Worm (Caenorhabditis elegans) whole organism, young adult: ENCODE data around the gene fkb-3.

ENCODE experiments used
- B0035.1 ChIP-seq: sonication (generic microtip); optimal IDR thresholded peaks from 2 replicates; lab custom pipeline; 2016; ENCODE audit warnings: missing genetic modification characterization, mild to moderate bottlenecking, missing compliant biosample characterization, missing genotype, missing genetic modification reagents
- B0261.1 ChIP-seq: sonication (generic microtip); optimal IDR thresholded peaks from 2 replicates; lab custom pipeline; 2016; ENCODE audit warnings: mild to moderate bottlenecking, missing genetic modification characterization, moderate library complexity, missing compliant biosample characterization
- D2030.7 ChIP-seq: fragments of 200-800 bp; sonication (Bioruptor generic); IDR thresholded peaks from 2 replicates; pipeline ENCODE4 v1.3.6; 2022; ENCODE audit warnings: missing genetic modification reagents, missing genetic modification characterization, missing compliant biosample characterization
- F10E7.11 ChIP-seq: sonication (generic microtip); optimal IDR thresholded peaks from 2 replicates; lab custom pipeline; 2017; ENCODE audit warnings: mild to moderate bottlenecking, missing genetic modification characterization, moderate library complexity, missing compliant biosample characterization
- T07F8.4 ChIP-seq: sonication (generic microtip); optimal IDR thresholded peaks from 2 replicates; lab custom pipeline; 2016; ENCODE audit warnings: mild to moderate bottlenecking, missing genetic modification characterization, moderate library complexity, missing compliant biosample characterization
- ceh-79 ChIP-seq: sonication (generic microtip); optimal IDR thresholded peaks from 2 replicates; lab custom pipeline; 2017; ENCODE audit warnings: mild to moderate bottlenecking, missing genetic modification characterization, missing compliant biosample characterization
- efl-1 ChIP-seq: fragments of 150-350 bp; optimal IDR thresholded peaks from 2 replicates; lab custom pipeline; 2014; ENCODE audit warnings: missing biosample characterization, missing genetic modification reagents, missing genetic modification characterization
- hlh-12 ChIP-seq: sonication (generic microtip); optimal IDR thresholded peaks from 2 replicates; lab custom pipeline; 2016; ENCODE audit warnings: missing genetic modification characterization, missing compliant biosample characterization
- hlh-26 ChIP-seq: fragments of 200-800 bp; sonication (Bioruptor generic); conservative IDR thresholded peaks from 2 replicates; pipeline ENCODE4 v1.3.6; 2022; ENCODE audit warnings: missing genetic modification reagents, missing genetic modification characterization, missing compliant biosample characterization
- nhr-27 ChIP-seq: fragments of 200-800 bp; sonication (Bioruptor generic); optimal IDR thresholded peaks from 2 replicates; lab custom pipeline; 2018; ENCODE audit warnings: mild to moderate bottlenecking, missing genetic modification characterization, moderate library complexity, missing compliant biosample characterization
- nhr-90 ChIP-seq: sonication (generic microtip); optimal IDR thresholded peaks from 2 replicates; lab custom pipeline; 2016; ENCODE audit warnings: missing genotype, mild to moderate bottlenecking, missing genetic modification characterization, missing compliant biosample characterization
- rec-8 ChIP-seq, 2 experiments: sonication (generic microtip); optimal IDR thresholded peaks; 2 replicates each; lab custom pipeline; 2016; ENCODE audit warnings: mild to moderate bottlenecking in 2 of 2, missing genetic modification characterization in 2 of 2, missing genetic modification reagents in 2 of 2, missing genotype in 2 of 2, missing biosample characterization in 1 of 2, missing compliant biosample characterization in 1 of 2, moderate library complexity in 1 of 2
- sdz-38 ChIP-seq: sonication (generic microtip); optimal IDR thresholded peaks from 2 replicates; lab custom pipeline; 2016; ENCODE audit warnings: missing genotype, missing genetic modification characterization, missing compliant biosample characterization
- snpc-1.3 ChIP-seq: sonication (generic microtip); optimal IDR thresholded peaks from 2 replicates; lab custom pipeline; 2017; ENCODE audit warnings: missing genetic modification characterization, mild to moderate bottlenecking, missing compliant biosample characterization, antibody characterized with exemption, moderate library complexity, missing genotype, missing genetic modification reagents; ENCODE audit not compliant: insufficient read depth
- ztf-26 ChIP-seq: sonication (generic microtip); optimal IDR thresholded peaks from 2 replicates; lab custom pipeline; 2017; ENCODE audit warnings: missing genetic modification characterization, missing compliant biosample characterization
- ztf-28 ChIP-seq: fragments of 200-800 bp; sonication (Bioruptor generic); IDR thresholded peaks from 2 replicates; pipeline ENCODE4 v1.3.6; 2022; ENCODE audit warnings: missing genetic modification reagents, missing genetic modification characterization, missing compliant biosample characterization

Gene fkb-3

DNA sequence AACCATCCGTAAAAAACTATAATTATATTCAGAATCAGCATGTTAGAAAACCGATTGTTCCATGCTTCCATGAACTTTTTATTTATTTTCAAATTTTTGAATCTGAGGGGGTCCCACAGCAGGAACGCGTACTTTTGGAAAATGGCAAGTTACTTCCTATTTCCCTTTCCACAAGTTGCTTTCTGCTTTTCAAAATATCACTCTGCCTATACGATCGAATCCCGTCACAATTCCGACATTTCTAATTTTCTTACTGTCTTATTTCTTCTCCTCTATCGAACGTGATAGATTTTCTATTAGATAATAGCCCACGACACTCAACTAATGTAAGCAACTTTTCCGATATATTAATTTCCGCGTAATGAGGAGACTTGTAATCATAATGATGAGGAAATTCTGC, 50.5 kb downstream of the fkb-3 start, which contains the start of gene C13A2.5:
Gene C13A2.5, plus strand, starts transcription at position 301 of the 400 bp plus-strand sequence.
- TF ChIP-seq snpc-1.3 (tag; lab: Kevin White, UChicago) (no peak), ztf-28 (GFP tag; lab: Robert Waterston, UW) (no peak), hlh-12 (tag; lab: Kevin White, UChicago) (no peak), nhr-90 (tag; lab: Kevin White, UChicago) (no peak), hlh-26 (GFP tag; lab: Robert Waterston, UW) (no peak), F10E7.11 (tag; lab: Kevin White, UChicago) (no peak), nhr-27 (tag; lab: Kevin White, UChicago) (no peak), D2030.7 (GFP tag; lab: Robert Waterston, UW) (no peak), ztf-26 (tag; lab: Kevin White, UChicago) (no peak), sdz-38 (tag; lab: Kevin White, UChicago) (no peak), ceh-79 (tag; lab: Kevin White, UChicago) (no peak), B0261.1 (no peak), B0035.1 (no peak), rec-8 (tag; optimal IDR thresholded peaks at IDR 0.05; lab: Kevin White, UChicago) (no peak), efl-1 (GFP tag; lab: Kevin White, UChicago) (no peak), T07F8.4 (tag; lab: Kevin White, UChicago) (no peak)
